Worm (Caenorhabditis elegans) whole organism, young adult: ENCODE measurements around the gene zfp-3.

ENCODE experiments used
- C17E4.6 ChIP-seq: fragments of 200-800 bp; sonication (Bioruptor generic); IDR thresholded peaks from 2 replicates; pipeline ENCODE4 v1.3.6; 2022; ENCODE audit warnings: missing genetic modification reagents, missing genetic modification characterization, missing compliant biosample characterization
- F49E8.2 ChIP-seq: sonication (generic microtip); optimal IDR thresholded peaks from 3 replicates; lab custom pipeline; 2017; ENCODE audit warnings: missing genetic modification characterization, mild to moderate bottlenecking, missing compliant biosample characterization, antibody characterized with exemption, moderate library complexity; ENCODE audit not compliant: insufficient read depth
- F52B5.7 ChIP-seq: sonication (generic microtip); optimal IDR thresholded peaks from 2 replicates; lab custom pipeline; 2016; ENCODE audit warnings: mild to moderate bottlenecking, missing genetic modification characterization, missing compliant biosample characterization
- T07F8.4 ChIP-seq: sonication (generic microtip); optimal IDR thresholded peaks from 2 replicates; lab custom pipeline; 2016; ENCODE audit warnings: mild to moderate bottlenecking, missing genetic modification characterization, moderate library complexity, missing compliant biosample characterization
- Y79H2A.3 ChIP-seq: fragments of 200-800 bp; sonication (Bioruptor generic); conservative IDR thresholded peaks from 2 replicates; pipeline ENCODE4 v1.3.6; 2022; ENCODE audit warnings: missing genetic modification reagents, missing genetic modification characterization, missing compliant biosample characterization
- bed-2 ChIP-seq: fragments of 200-800 bp; sonication (Bioruptor generic); IDR thresholded peaks from 2 replicates; pipeline ENCODE4 v1.3.6; 2022; ENCODE audit warnings: missing genetic modification reagents, missing genetic modification characterization, missing compliant biosample characterization
- fkh-3 ChIP-seq: sonication (generic microtip); optimal IDR thresholded peaks from 2 replicates; lab custom pipeline; 2016; ENCODE audit warnings: mild to moderate bottlenecking, missing genetic modification characterization, missing compliant biosample characterization
- hmg-1.2 ChIP-seq: fragments of 200-800 bp; sonication (Bioruptor generic); IDR thresholded peaks from 2 replicates; pipeline ENCODE4 v1.3.6; 2022; ENCODE audit warnings: missing genetic modification reagents, missing genetic modification characterization, missing compliant biosample characterization
- mcd-1 ChIP-seq: fragments of 200-800 bp; sonication (Bioruptor generic); IDR thresholded peaks from 2 replicates; pipeline ENCODE4 v1.3.6; 2022; ENCODE audit warnings: missing genetic modification reagents, missing genetic modification characterization, missing compliant biosample characterization
- nhr-179 ChIP-seq: sonication (generic microtip); optimal IDR thresholded peaks from 2 replicates; lab custom pipeline; 2016; ENCODE audit warnings: mild to moderate bottlenecking, missing genetic modification characterization, missing compliant biosample characterization
- pha-4 ChIP-seq: fragments of 150-350 bp; sonication (generic microtip); optimal IDR thresholded peaks from 2 replicates; lab custom pipeline; 2014; ENCODE audit warnings: missing biosample characterization, missing genetic modification reagents, missing genetic modification characterization
- zfh-2 ChIP-seq: fragments of 200-800 bp; sonication (Bioruptor generic); conservative IDR thresholded peaks from 2 replicates; pipeline ENCODE4 v1.3.6; 2022; ENCODE audit warnings: missing genetic modification reagents, missing genetic modification characterization, missing compliant biosample characterization

- TF ChIP-seq bed-2 (GFP tag; lab: Robert Waterston, UW), result no peak
- TF ChIP-seq F52B5.7 (tag; lab: Kevin White, UChicago), result peak; percentile 31
- TF ChIP-seq T07F8.4 (tag; lab: Kevin White, UChicago), result peak; percentile 18
- TF ChIP-seq F49E8.2 (tag; lab: Kevin White, UChicago), result no peak
- peak; percentile 84 for TF ChIP-seq mcd-1 (GFP tag; lab: Robert Waterston, UW)
- TF ChIP-seq hmg-1.2 (GFP tag; lab: Robert Waterston, UW), result peak; percentile 93
- TF ChIP-seq zfh-2 (GFP tag; lab: Robert Waterston, UW), result peak; percentile 97
- no peak for TF ChIP-seq nhr-179
- no peak for TF ChIP-seq C17E4.6 (GFP tag; lab: Robert Waterston, UW)
- no peak for TF ChIP-seq Y79H2A.3
- TF ChIP-seq fkh-3 (tag; lab: Kevin White, UChicago), result no peak
- TF ChIP-seq pha-4 (tag; lab: Kevin White, UChicago), result peak; percentile 84
Measured at ce11 chrX:1446593-1447141, at the start of gene zfp-3.
